Fruit fly (Drosophila melanogaster): ENCODE data around the gene CG31342.

CG31342 gene

dm6 chr3R:13014168-13014881 is 28.5 kb downstream of the CG31342 start (continued):
- peak; percentile 46 for TF ChIP-seq CG15269 (tag; optimal IDR thresholded peaks at IDR 0.05)
- peak; percentile 27 for TF ChIP-seq dmrt99B (tag; optimal IDR thresholded peaks at IDR 0.05)
- TF ChIP-seq CG2678 (tag; optimal IDR thresholded peaks at IDR 0.05) = peak; percentile 20
- TF ChIP-seq ara (GFP tag; IDR thresholded peaks at IDR 0.05) = 0 out of 2 replicates have a peak, but pooled peaks have one; percentile 33
- TF ChIP-seq CG14050 (GFP tag; IDR thresholded peaks at IDR 0.05) = peak; percentile 16; the same call in 1 of the 3 replicates
- TF ChIP-seq CG1603 (tag; optimal IDR thresholded peaks at IDR 0.05) = peak; percentile 33
- TF ChIP-seq her (GFP tag; optimal IDR thresholded peaks at IDR 0.05) = no peak
- no peak for TF ChIP-seq al (GFP tag; IDR thresholded peaks at IDR 0.05)
- no peak for TF ChIP-seq CG3838 (GFP tag; optimal IDR thresholded peaks at IDR 0.05)
- no peak for TF ChIP-seq Chrac-16 (GFP tag; optimal IDR thresholded peaks at IDR 0.05)
- peak; percentile 16 for TF ChIP-seq CG12769 (tag; optimal IDR thresholded peaks at IDR 0.05)
- peak; percentile 1 for TF ChIP-seq CG2712 (tag; optimal IDR thresholded peaks at IDR 0.05)
- peak; percentile 3 for TF ChIP-seq CG8924 (tag; optimal IDR thresholded peaks at IDR 0.05)
- peak; percentile 8 for TF ChIP-seq CG7839 (tag; optimal IDR thresholded peaks at IDR 0.05)
- no peak for TF ChIP-seq Atf-2 (GFP tag; optimal IDR thresholded peaks at IDR 0.05)
- TF ChIP-seq Bdp1 (GFP tag; optimal IDR thresholded peaks at IDR 0.05) = no peak
- peak in 1 of 3 experiments; percentile 20 for TF ChIP-seq Stat92E (GFP tag; optimal IDR thresholded peaks at IDR 0.05)
- TF ChIP-seq hbn (GFP tag; IDR thresholded peaks at IDR 0.05; ENCODE audit: partially characterized antibody) = no peak
- no peak for TF ChIP-seq run (tag; optimal IDR thresholded peaks at IDR 0.05)
- TF ChIP-seq CG13424 (tag; optimal IDR thresholded peaks at IDR 0.05) = peak; percentile 8
- peak; percentile 27 for TF ChIP-seq CG11504 (tag; optimal IDR thresholded peaks at IDR 0.05)
- TF ChIP-seq Drgx (GFP tag; IDR thresholded peaks at IDR 0.05) = peak; percentile 55
- peak; percentile 7 for TF ChIP-seq phol (tag; optimal IDR thresholded peaks at IDR 0.05)
- TF ChIP-seq Rfx (GFP tag; IDR thresholded peaks at IDR 0.05) = peak; percentile 43
- no peak for TF ChIP-seq CG17186 (GFP tag; optimal IDR thresholded peaks at IDR 0.05)
- TF ChIP-seq Hr51 (GFP tag; optimal IDR thresholded peaks at IDR 0.05) = peak in 1 of 2 experiments; percentile 30
- TF ChIP-seq CG13624 (GFP tag; optimal IDR thresholded peaks at IDR 0.05) = peak; percentile 20
- TF ChIP-seq pan (optimal IDR thresholded peaks at IDR 0.05) = no peak
- TF ChIP-seq pan (GFP tag; optimal IDR thresholded peaks at IDR 0.05 in 1 of 2, IDR thresholded peaks at IDR 0.05 in 1 of 2) = peak in 1 of 2 experiments; percentile 49
- TF ChIP-seq dpn (GFP tag; optimal IDR thresholded peaks at IDR 0.05) = peak in 1 of 2 experiments; percentile 1
- TF ChIP-seq ap (GFP tag; IDR thresholded peaks at IDR 0.05) = no peak
- TF ChIP-seq Fer3 (tag; optimal IDR thresholded peaks at IDR 0.05) = peak; percentile 21
- TF ChIP-seq CG17361 (GFP tag; IDR thresholded peaks at IDR 0.05) = 0 out of 3 replicates have a peak, but pooled peaks have one; percentile 18

- TF ChIP-seq Deaf1 (tag; optimal IDR thresholded peaks at IDR 0.05) (peak; percentile 52), hth (optimal IDR thresholded peaks at IDR 0.05) (no peak), Neu2 (GFP tag; optimal IDR thresholded peaks at IDR 0.05; ENCODE audit: borderline replicate concordance) (no peak), CG8290 (GFP tag; optimal IDR thresholded peaks at IDR 0.05) (no peak), CG8290 (tag; optimal IDR thresholded peaks at IDR 0.05) (no peak), CG12219 (GFP tag; optimal IDR thresholded peaks at IDR 0.05) (no peak), B-H2 (GFP tag; optimal IDR thresholded peaks at IDR 0.05) (no peak), Med (GFP tag) (peak; percentile 0), NFAT (GFP tag; IDR thresholded peaks at IDR 0.05) (no peak), Nf-YC (tag; optimal IDR thresholded peaks at IDR 0.05) (no peak), gcm (GFP tag; optimal IDR thresholded peaks at IDR 0.05) (no peak), Pdp1 (GFP tag; optimal IDR thresholded peaks at IDR 0.05) (peak in 1 of 2 experiments; percentile 19), CG34422 (GFP tag; IDR thresholded peaks at IDR 0.05) (peak; percentile 20; the same call in 1 of the 3 replicates), CG2199 (GFP tag; IDR thresholded peaks at IDR 0.05) (0 out of 3 replicates have a peak, but pooled peaks have one; percentile 12), CG1647 (GFP tag; optimal IDR thresholded peaks at IDR 0.05) (no peak), Blimp-1 (GFP tag; optimal IDR thresholded peaks at IDR 0.05) (peak; percentile 57), CG7357 (GFP tag; IDR thresholded peaks at IDR 0.05) (no peak), Dp (GFP tag; optimal IDR thresholded peaks at IDR 0.05) (peak; percentile 5)
These were observed 29.6 kb downstream of the CG31342 start for dm6 chr3R:13015402-13015801.
